Fruit fly (Drosophila melanogaster) whole organism, embryonic: Measurements from ENCODE around the gene CG3726.

Experiments used
- ATbp ChIP-seq: fragments of 200-800 bp; sonication (Bioruptor generic); optimal IDR thresholded peaks from 2 replicates; lab custom pipeline; 2017; ENCODE audit warnings: missing biosample characterization, mild to moderate bottlenecking, missing genetic modification characterization, missing genetic modification reagents
- BEAF-32 ChIP-seq: fragments of 200-800 bp; sonication (Bioruptor generic); optimal IDR thresholded peaks from 3 replicates; lab custom pipeline; 2017; ENCODE audit warnings: missing biosample characterization, missing genetic modification characterization, mild to moderate bottlenecking, moderate library complexity, missing genetic modification reagents
- Bgb ChIP-seq: fragments of 200-800 bp; sonication (Bioruptor generic); IDR thresholded peaks from 2 replicates; pipeline ENCODE4 v1.3.6; 2022; ENCODE audit warnings: missing biosample characterization, missing genetic modification characterization; ENCODE audit not compliant: partially characterized antibody
- CG13287 ChIP-seq: fragments of 200-800 bp; sonication (Bioruptor generic); IDR thresholded peaks from 2 replicates; pipeline ENCODE4 v1.3.6; 2022; ENCODE audit warnings: missing biosample characterization, missing genetic modification characterization; ENCODE audit not compliant: partially characterized antibody
- CG14710 ChIP-seq: fragments of 200-800 bp; sonication (Bioruptor generic); optimal IDR thresholded peaks from 3 replicates; lab custom pipeline; 2019; ENCODE audit warnings: missing biosample characterization, mild to moderate bottlenecking, missing genetic modification characterization, moderate library complexity
- CG2712 ChIP-seq: fragments of 200-800 bp; optimal IDR thresholded peaks from 3 replicates; lab custom pipeline; 2019; ENCODE audit warnings: missing biosample characterization, mild to moderate bottlenecking, missing genetic modification characterization, moderate library complexity
- CG30431 ChIP-seq: fragments of 200-800 bp; sonication (Bioruptor generic); optimal IDR thresholded peaks from 2 replicates; lab custom pipeline; 2017; ENCODE audit warnings: missing biosample characterization, missing genetic modification characterization
- CG33557 ChIP-seq: fragments of 200-800 bp; sonication (Bioruptor generic); optimal IDR thresholded peaks from 2 replicates; lab custom pipeline; 2019; ENCODE audit warnings: missing biosample characterization, mild to moderate bottlenecking, missing genetic modification characterization, moderate library complexity
- CG34224 ChIP-seq: fragments of 200-800 bp; sonication (Bioruptor generic); IDR thresholded peaks from 3 replicates; pipeline ENCODE4 v1.3.6; 2022; ENCODE audit warnings: missing biosample characterization, missing genetic modification characterization; ENCODE audit not compliant: partially characterized antibody
- CG4617 ChIP-seq: fragments of 200-800 bp; sonication (Bioruptor generic); optimal IDR thresholded peaks from 3 replicates; lab custom pipeline; 2016; ENCODE audit warnings: missing biosample characterization, missing genetic modification characterization, borderline replicate concordance
- CG7928 ChIP-seq: fragments of 200-800 bp; sonication (Bioruptor generic); optimal IDR thresholded peaks from 2 replicates; lab custom pipeline; 2017; ENCODE audit warnings: missing biosample characterization, mild to moderate bottlenecking, missing genetic modification characterization
- CG7963 ChIP-seq: fragments of 200-800 bp; sonication (Bioruptor generic); IDR thresholded peaks from 3 replicates; pipeline ENCODE4 v1.3.6; 2022; ENCODE audit warnings: missing biosample characterization, missing genetic modification characterization; ENCODE audit not compliant: partially characterized antibody
- CG8089 ChIP-seq: fragments of 200-800 bp; sonication (Bioruptor generic); optimal IDR thresholded peaks from 3 replicates; lab custom pipeline; 2016; ENCODE audit warnings: missing biosample characterization, missing genetic modification characterization
- CTCF ChIP-seq: fragments of 200-800 bp; sonication (Bioruptor generic); optimal IDR thresholded peaks from 2 replicates; lab custom pipeline; 2017; ENCODE audit warnings: missing biosample characterization, mild to moderate bottlenecking, missing genetic modification characterization, moderate library complexity
- Dll ChIP-seq: fragments of 200-800 bp; sonication (Bioruptor generic); IDR thresholded peaks from 4 replicates; pipeline ENCODE4 v1.3.6; 2022; ENCODE audit warnings: missing biosample characterization, missing genetic modification characterization; ENCODE audit not compliant: partially characterized antibody
- Doc2 ChIP-seq: fragments of 200-800 bp; sonication (Bioruptor generic); IDR thresholded peaks from 2 replicates; pipeline ENCODE4 v1.3.6; 2022; ENCODE audit warnings: missing biosample characterization, missing genetic modification characterization
- Doc3 ChIP-seq: fragments of 200-800 bp; sonication (Bioruptor generic); IDR thresholded peaks from 3 replicates; pipeline ENCODE4 v1.3.6; 2022; ENCODE audit warnings: missing biosample characterization, missing genetic modification characterization; ENCODE audit not compliant: partially characterized antibody
- Dp ChIP-seq: fragments of 200-800 bp; sonication (Bioruptor generic); optimal IDR thresholded peaks from 2 replicates; lab custom pipeline; 2018; ENCODE audit warnings: missing biosample characterization, mild to moderate bottlenecking, missing genetic modification characterization, moderate library complexity
- E2f2 ChIP-seq: fragments of 200-800 bp; sonication (Bioruptor generic); IDR thresholded peaks from 2 replicates; pipeline ENCODE4 v1.3.6; 2022; ENCODE audit warnings: missing biosample characterization, missing genetic modification characterization
- Ets65A ChIP-seq: fragments of 200-800 bp; sonication (Bioruptor generic); peaks from one replicate; lab custom pipeline; 2016; ENCODE audit warnings: missing biosample characterization, missing genetic modification characterization
- Ets97D ChIP-seq: fragments of 200-800 bp; sonication (Bioruptor generic); optimal IDR thresholded peaks from 3 replicates; lab custom pipeline; 2016; ENCODE audit warnings: missing biosample characterization, missing genetic modification characterization
- GATAe ChIP-seq: fragments of 200-800 bp; sonication (Bioruptor generic); conservative IDR thresholded peaks from 2 replicates; pipeline ENCODE4 v1.3.6; 2022; ENCODE audit warnings: missing biosample characterization, missing genetic modification characterization
- Mad ChIP-seq: fragments of 200-800 bp; sonication (Bioruptor generic); optimal IDR thresholded peaks from 2 replicates; lab custom pipeline; 2016; ENCODE audit warnings: missing biosample characterization, missing genetic modification characterization
- Opbp ChIP-seq: fragments of 200-800 bp; sonication (Bioruptor generic); IDR thresholded peaks from 3 replicates; pipeline ENCODE4 v1.3.6; 2022; ENCODE audit warnings: missing biosample characterization, missing genetic modification characterization; ENCODE audit not compliant: partially characterized antibody
- Scr ChIP-seq: fragments of 200-800 bp; sonication (Bioruptor generic); IDR thresholded peaks from 2 replicates; pipeline ENCODE4 v1.3.6; 2022; ENCODE audit warnings: missing biosample characterization, missing genetic modification characterization; ENCODE audit not compliant: partially characterized antibody
- Tbp ChIP-seq: fragments of >200 bp; optimal IDR thresholded peaks from 2 replicates; lab custom pipeline; 2018; ENCODE audit warnings: missing biosample characterization, missing genetic modification characterization
- Xbp1 ChIP-seq: fragments of 200-800 bp; sonication (Bioruptor generic); optimal IDR thresholded peaks from 3 replicates; lab custom pipeline; 2016; ENCODE audit warnings: missing biosample characterization, mild to moderate bottlenecking, missing genetic modification characterization
- YL-1 ChIP-seq: fragments of 200-800 bp; sonication (Bioruptor generic); optimal IDR thresholded peaks from 3 replicates; lab custom pipeline; 2017; ENCODE audit warnings: missing biosample characterization, mild to moderate bottlenecking, missing genetic modification characterization
- aop ChIP-seq: fragments of 200-800 bp; sonication (Bioruptor generic); IDR thresholded peaks from 2 replicates; pipeline ENCODE4 v1.3.6; 2022; ENCODE audit warnings: missing biosample characterization, missing genetic modification characterization
- bbx ChIP-seq: fragments of 200-800 bp; sonication (Bioruptor generic); IDR thresholded peaks from 2 replicates; pipeline ENCODE4 v1.3.6; 2022; ENCODE audit warnings: missing biosample characterization, missing genetic modification characterization; ENCODE audit not compliant: partially characterized antibody
- cato ChIP-seq: fragments of 200-800 bp; sonication (Bioruptor generic); optimal IDR thresholded peaks from 2 replicates; lab custom pipeline; 2016; ENCODE audit warnings: missing biosample characterization, missing genetic modification characterization, borderline replicate concordance
- chinmo ChIP-seq: fragments of 200-800 bp; sonication (Bioruptor generic); IDR thresholded peaks from 4 replicates; pipeline ENCODE4 v1.3.6; 2022; ENCODE audit warnings: missing biosample characterization, missing genetic modification characterization; ENCODE audit not compliant: partially characterized antibody
- crp ChIP-seq, 2 experiments: fragments of 200-800 bp; sonication (Bioruptor generic); optimal IDR thresholded peaks; 2 replicates in 1 of 2; 3 replicates in 1 of 2; lab custom pipeline; 2017; ENCODE audit warnings: missing biosample characterization in 2 of 2, missing genetic modification characterization in 2 of 2, mild to moderate bottlenecking in 1 of 2, moderate library complexity in 1 of 2
- ftz-f1 ChIP-seq: fragments of 200-800 bp; sonication (Bioruptor generic); optimal IDR thresholded peaks from 2 replicates; lab custom pipeline; 2016; ENCODE audit warnings: missing biosample characterization, missing genetic modification characterization
- hbn ChIP-seq: fragments of 200-800 bp; sonication (Bioruptor generic); IDR thresholded peaks from 2 replicates; pipeline ENCODE4 v1.3.6; 2022; ENCODE audit warnings: missing biosample characterization, missing genetic modification characterization; ENCODE audit not compliant: partially characterized antibody
- inv ChIP-seq: fragments of 200-800 bp; sonication (Bioruptor generic); IDR thresholded peaks from 2 replicates; pipeline ENCODE4 v1.3.6; 2022; ENCODE audit warnings: missing biosample characterization, missing genetic modification characterization; ENCODE audit not compliant: partially characterized antibody
- jumu ChIP-seq: fragments of 200-800 bp; sonication (Bioruptor generic); optimal IDR thresholded peaks from 3 replicates; lab custom pipeline; 2016; ENCODE audit warnings: missing biosample characterization, missing genetic modification characterization
- knrl ChIP-seq: fragments of 200-800 bp; sonication (Bioruptor generic); IDR thresholded peaks from 3 replicates; pipeline ENCODE4 v1.3.6; 2022; ENCODE audit warnings: missing biosample characterization, missing genetic modification characterization; ENCODE audit not compliant: partially characterized antibody
- nerfin-2 ChIP-seq: fragments of 200-800 bp; sonication (Bioruptor generic); IDR thresholded peaks from 2 replicates; pipeline ENCODE4 v1.3.6; 2022; ENCODE audit warnings: missing biosample characterization, missing genetic modification characterization; ENCODE audit not compliant: partially characterized antibody
- nom ChIP-seq: fragments of 200-800 bp; sonication (Bioruptor generic); optimal IDR thresholded peaks from 2 replicates; lab custom pipeline; 2017; ENCODE audit warnings: missing biosample characterization, missing genetic modification characterization, mild to moderate bottlenecking, moderate library complexity, missing genetic modification reagents
- pfk ChIP-seq: fragments of 200-800 bp; sonication (Bioruptor generic); optimal IDR thresholded peaks from 2 replicates; lab custom pipeline; 2018; ENCODE audit warnings: missing biosample characterization, mild to moderate bottlenecking, missing genetic modification characterization, moderate library complexity
- phol ChIP-seq: fragments of 200-800 bp; sonication (Bioruptor generic); optimal IDR thresholded peaks from 3 replicates; lab custom pipeline; 2018; ENCODE audit warnings: missing biosample characterization, mild to moderate bottlenecking, missing genetic modification characterization, moderate library complexity
- psq ChIP-seq: fragments of 200-800 bp; sonication (Bioruptor generic); optimal IDR thresholded peaks from 2 replicates; lab custom pipeline; 2017; ENCODE audit warnings: missing biosample characterization, missing genetic modification characterization
- ranshi ChIP-seq: fragments of 200-800 bp; sonication (Bioruptor generic); IDR thresholded peaks from 2 replicates; pipeline ENCODE4 v1.3.6; 2022; ENCODE audit warnings: missing biosample characterization, missing genetic modification characterization
- slp2 ChIP-seq: fragments of 200-800 bp; sonication (Bioruptor generic); optimal IDR thresholded peaks from 2 replicates; lab custom pipeline; 2016; ENCODE audit warnings: missing biosample characterization, missing genetic modification characterization
- tin ChIP-seq: fragments of 200-800 bp; sonication (Bioruptor generic); optimal IDR thresholded peaks from 3 replicates; lab custom pipeline; 2016; ENCODE audit warnings: missing biosample characterization, missing genetic modification characterization
- tna ChIP-seq: fragments of 200-800 bp; sonication (Bioruptor generic); IDR thresholded peaks from 2 replicates; pipeline ENCODE4 v1.3.6; 2022; ENCODE audit warnings: missing biosample characterization, missing genetic modification characterization; ENCODE audit not compliant: partially characterized antibody
- toy ChIP-seq: fragments of 200-800 bp; sonication (Bioruptor generic); IDR thresholded peaks from 2 replicates; pipeline ENCODE4 v1.3.6; 2022; ENCODE audit warnings: missing biosample characterization, missing genetic modification characterization
- vnd ChIP-seq: fragments of 200-800 bp; sonication (Bioruptor generic); IDR thresholded peaks from 3 replicates; pipeline ENCODE4 v1.3.6; 2022; ENCODE audit warnings: missing biosample characterization, missing genetic modification characterization; ENCODE audit not compliant: partially characterized antibody

Gene CG3726

dm6 chrX:5876584-5876983 is 40.3 kb upstream of the CG3726 start, which contains the start of gene mof:
Gene mof, minus strand, starts transcription at chrX:5876853.
- TF ChIP-seq nom (GFP tag; lab: Kevin White, UChicago) (peak; percentile 18), tna (GFP tag; lab: Robert Waterston, UW) (peak; percentile 62), tin (GFP tag; lab: Kevin White, UChicago) (no peak), GATAe (GFP tag; lab: Robert Waterston, UW) (no peak), CG7928 (peak; percentile 80), Ets97D (peak; percentile 25), CG7963 (GFP tag; lab: Robert Waterston, UW) (peak; percentile 77), Tbp (GFP tag; lab: Kevin White, UChicago) (no peak), toy (GFP tag; lab: Robert Waterston, UW) (no peak), CG4617 (GFP tag; lab: Kevin White, UChicago) (peak; percentile 54), Scr (peak; percentile 75), CG34224 (GFP tag; lab: Robert Waterston, UW) (peak; percentile 85), vnd (peak; percentile 76), YL-1 (GFP tag; lab: Kevin White, UChicago) (peak; percentile 55), Ets65A (GFP tag; lab: Kevin White, UChicago) (peak; percentile 27), hbn (peak; percentile 64), CTCF (GFP tag; lab: Kevin White, UChicago) (no peak), nerfin-2 (peak; percentile 86), bbx (peak; percentile 85), CG30431 (GFP tag; lab: Kevin White, UChicago) (no peak), CG33557 (no peak), Bgb (peak; percentile 72), CG14710 (tag; lab: Kevin White, UChicago) (peak; percentile 3), knrl (GFP tag; lab: Robert Waterston, UW) (peak; percentile 57; the same call in 2 of the 3 replicates), aop (GFP tag; lab: Robert Waterston, UW) (no peak), CG2712 (tag; lab: Kevin White, UChicago) (peak; percentile 27), Doc3 (GFP tag; lab: Robert Waterston, UW) (peak; percentile 58), Opbp (GFP tag; lab: Robert Waterston, UW) (peak; percentile 61; the same call in 2 of the 3 replicates), ftz-f1 (GFP tag; lab: Kevin White, UChicago) (no peak), Doc2 (GFP tag; lab: Robert Waterston, UW) (no peak), chinmo (GFP tag; lab: Robert Waterston, UW) (peak; percentile 67; the same call in 1 of the 4 replicates), crp (GFP tag; optimal IDR thresholded peaks at IDR 0.05; lab: Kevin White, UChicago) (peak in 1 of 2 experiments; percentile 3), E2f2 (GFP tag; lab: Robert Waterston, UW) (peak; percentile 88), Dll (GFP tag; lab: Robert Waterston, UW) (peak; percentile 74), inv (GFP tag; lab: Robert Waterston, UW) (peak; percentile 55), slp2 (GFP tag; lab: Kevin White, UChicago) (no peak), CG13287 (peak; percentile 84), jumu (GFP tag; lab: Kevin White, UChicago) (no peak), phol (peak; percentile 38), Dp (GFP tag; lab: Kevin White, UChicago) (peak; percentile 78), ranshi (GFP tag; lab: Robert Waterston, UW) (0 out of 2 replicates have a peak, but pooled peaks have one; percentile 9), ATbp (no peak), BEAF-32 (GFP tag; lab: Kevin White, UChicago) (peak; percentile 62), psq (GFP tag; lab: Kevin White, UChicago) (no peak), Xbp1 (GFP tag; lab: Kevin White, UChicago) (no peak), Mad (no peak), CG8089 (GFP tag; lab: Kevin White, UChicago) (no peak), cato (GFP tag; lab: Kevin White, UChicago) (no peak), pfk (GFP tag; lab: Kevin White, UChicago) (no peak)
